Worm (Caenorhabditis elegans) whole organism, L1 larva: ENCODE measurements around the gene C49C3.20.

Experiments
- C16A3.4 ChIP-seq: fragments of 150-350 bp; optimal IDR thresholded peaks from 2 replicates; lab custom pipeline; 2014; ENCODE audit warnings: missing biosample characterization, missing genetic modification characterization
- blmp-1 ChIP-seq: fragments of 150-350 bp; optimal IDR thresholded peaks from 2 replicates; lab custom pipeline; 2014; ENCODE audit warnings: missing biosample characterization, missing genetic modification characterization
- ceh-8 ChIP-seq: fragments of 200-800 bp; sonication (Bioruptor generic); optimal IDR thresholded peaks from 2 replicates; lab custom pipeline; 2018; ENCODE audit warnings: mild to moderate bottlenecking, missing genetic modification characterization, moderate library complexity, missing compliant biosample characterization
- ces-1 ChIP-seq: fragments of 150-350 bp; optimal IDR thresholded peaks from 2 replicates; lab custom pipeline; 2014; ENCODE audit warnings: missing biosample characterization, missing genetic modification reagents, missing genetic modification characterization
- elt-3 ChIP-seq, 6 experiments: fragments of 150-350 bp in 1 of 6; sonication (generic microtip); optimal IDR thresholded peaks; 2 replicates each; lab custom pipeline; 2017 to 2018; ENCODE audit warnings: missing biosample characterization in 6 of 6, missing genetic modification characterization in 6 of 6, inconsistent platforms in 1 of 6
- fkh-10 ChIP-seq: sonication (generic microtip); optimal IDR thresholded peaks from 2 replicates; lab custom pipeline; 2017; ENCODE audit warnings: missing biosample characterization, missing genetic modification reagents, missing genetic modification characterization
- fkh-8 ChIP-seq: sonication (generic microtip); optimal IDR thresholded peaks from 2 replicates; lab custom pipeline; 2016; ENCODE audit warnings: mild to moderate bottlenecking, missing genetic modification characterization, missing compliant biosample characterization
- grh-1 ChIP-seq: fragments of 200-800 bp; sonication (Bioruptor generic); IDR thresholded peaks from 2 replicates; pipeline ENCODE4 v1.3.6; 2022; ENCODE audit warnings: missing genetic modification reagents, missing genetic modification characterization, missing compliant biosample characterization
- lin-35 ChIP-seq, 2 experiments: fragments of 150-350 bp; optimal IDR thresholded peaks; 2 replicates each; lab custom pipeline; 2014; ENCODE audit warnings: missing biosample characterization in 2 of 2, missing genetic modification characterization in 2 of 2, missing genetic modification reagents in 2 of 2
- mep-1 ChIP-seq: fragments of 150-350 bp; optimal IDR thresholded peaks from 2 replicates; lab custom pipeline; 2014; ENCODE audit warnings: missing biosample characterization, missing genetic modification characterization
- pag-3 ChIP-seq: sonication (generic microtip); optimal IDR thresholded peaks from 2 replicates; lab custom pipeline; 2017; ENCODE audit warnings: missing genetic modification characterization, mild to moderate bottlenecking, missing compliant biosample characterization, antibody characterized with exemption, borderline replicate concordance; ENCODE audit not compliant: insufficient read depth
- sptf-1 ChIP-seq: fragments of 150-350 bp; optimal IDR thresholded peaks from 2 replicates; lab custom pipeline; 2014; ENCODE audit warnings: missing biosample characterization, missing genetic modification characterization
- zag-1 ChIP-seq: fragments of 150-350 bp; optimal IDR thresholded peaks from 2 replicates; lab custom pipeline; 2014; ENCODE audit warnings: missing biosample characterization, missing genetic modification characterization

ce11 chrIV:17291629-17292199 lies 24.6 kb downstream of the C49C3.20 start, which contains the start of the genes T28F3.11 and slc-17.4:
- TF ChIP-seq ces-1 (GFP tag; lab: Kevin White, UChicago) (no peak), pag-3 (tag; lab: Kevin White, UChicago) (no peak), blmp-1 (tag; lab: Kevin White, UChicago) (no peak), fkh-10 (GFP tag; lab: Kevin White, UChicago) (no peak), C16A3.4 (tag; lab: Kevin White, UChicago) (no peak), fkh-8 (no peak), ceh-8 (GFP tag; lab: Kevin White, UChicago) (no peak), mep-1 (no peak), zag-1 (tag; lab: Kevin White, UChicago) (no peak), sptf-1 (tag; lab: Kevin White, UChicago) (no peak), grh-1 (no peak), lin-35 (GFP tag; optimal IDR thresholded peaks at IDR 0.05; lab: Kevin White, UChicago) (no peak), elt-3 (tag; optimal IDR thresholded peaks at IDR 0.05; lab: Kevin White, UChicago) (no peak)
